Fruit fly (Drosophila melanogaster) whole organism, embryonic: Measurements from ENCODE around the gene Catsup.

Experiments
- Abd-B ChIP-seq: fragments of 200-800 bp; sonication (Bioruptor generic); optimal IDR thresholded peaks from 2 replicates; lab custom pipeline; 2018; ENCODE audit warnings: missing biosample characterization, mild to moderate bottlenecking, missing genetic modification characterization, moderate library complexity
- CG11695 ChIP-seq: fragments of 200-800 bp; sonication (Bioruptor generic); IDR thresholded peaks from 3 replicates; pipeline ENCODE4 v1.3.6; 2022; ENCODE audit warnings: missing biosample characterization, missing genetic modification characterization
- CG13287 ChIP-seq: fragments of 200-800 bp; sonication (Bioruptor generic); IDR thresholded peaks from 2 replicates; pipeline ENCODE4 v1.3.6; 2022; ENCODE audit warnings: missing biosample characterization, missing genetic modification characterization; ENCODE audit not compliant: partially characterized antibody
- CG14050 ChIP-seq: fragments of 200-800 bp; sonication (Bioruptor generic); IDR thresholded peaks from 3 replicates; pipeline ENCODE4 v1.3.6; 2022; ENCODE audit warnings: missing biosample characterization, missing genetic modification characterization
- CG1529 ChIP-seq: fragments of 200-800 bp; sonication (Bioruptor generic); optimal IDR thresholded peaks from 3 replicates; lab custom pipeline; 2018; ENCODE audit warnings: missing biosample characterization, missing genetic modification characterization
- CG16813 ChIP-seq: fragments of 200-800 bp; sonication (Bioruptor generic); IDR thresholded peaks from 3 replicates; pipeline ENCODE4 v1.3.6; 2022; ENCODE audit warnings: missing biosample characterization, missing genetic modification characterization; ENCODE audit not compliant: partially characterized antibody
- CG18619 ChIP-seq: fragments of 200-800 bp; sonication (Bioruptor generic); optimal IDR thresholded peaks from 3 replicates; lab custom pipeline; 2017; ENCODE audit warnings: missing biosample characterization, mild to moderate bottlenecking, missing genetic modification characterization
- CG30020 ChIP-seq: fragments of 200-800 bp; optimal IDR thresholded peaks from 2 replicates; lab custom pipeline; 2019; ENCODE audit warnings: missing biosample characterization, mild to moderate bottlenecking, missing genetic modification characterization, moderate library complexity
- CG32767 ChIP-seq: fragments of 200-800 bp; sonication (Bioruptor generic); IDR thresholded peaks from 2 replicates; pipeline ENCODE4 v1.3.6; 2022; ENCODE audit warnings: missing biosample characterization, missing genetic modification characterization
- CG3281 ChIP-seq: fragments of 200-800 bp; sonication (Bioruptor generic); optimal IDR thresholded peaks from 3 replicates; lab custom pipeline; 2017; ENCODE audit warnings: missing biosample characterization, mild to moderate bottlenecking, missing genetic modification characterization
- CG3726 ChIP-seq: fragments of 200-800 bp; sonication (Bioruptor generic); IDR thresholded peaks from 3 replicates; pipeline ENCODE4, ENCODE4 v1.3.6; 2022; ENCODE audit warnings: missing biosample characterization, missing genetic modification characterization
- CG4404 ChIP-seq: fragments of 200-800 bp; sonication (Bioruptor generic); IDR thresholded peaks from 2 replicates; pipeline ENCODE4 v1.3.6; 2022; ENCODE audit warnings: missing biosample characterization, missing genetic modification characterization
- CG4730 ChIP-seq: fragments of 200-800 bp; sonication (Bioruptor generic); IDR thresholded peaks from 2 replicates; pipeline ENCODE4 v1.3.6; 2022; ENCODE audit warnings: missing biosample characterization, missing genetic modification characterization
- CG6683 ChIP-seq: fragments of 200-800 bp; sonication (Bioruptor generic); optimal IDR thresholded peaks from 2 replicates; lab custom pipeline; 2017; ENCODE audit warnings: missing biosample characterization, mild to moderate bottlenecking, missing genetic modification characterization, missing genetic modification reagents
- CG7745 ChIP-seq: fragments of 200-800 bp; sonication (Bioruptor generic); optimal IDR thresholded peaks from 2 replicates; lab custom pipeline; 2018; ENCODE audit warnings: missing biosample characterization, mild to moderate bottlenecking, missing genetic modification characterization, moderate library complexity
- D ChIP-seq, 2 experiments: fragments of 200-800 bp in 1 of 2; fragments of >200 bp in 1 of 2; sonication (Bioruptor generic) in 1 of 2; optimal IDR thresholded peaks; 2 replicates in 1 of 2; 3 replicates in 1 of 2; lab custom pipeline; 2017; ENCODE audit warnings: mild to moderate bottlenecking in 1 of 2, missing biosample characterization in 1 of 2, missing genetic modification characterization in 1 of 2, missing genetic modification reagents in 1 of 2
- Dll ChIP-seq: fragments of 200-800 bp; sonication (Bioruptor generic); IDR thresholded peaks from 4 replicates; pipeline ENCODE4 v1.3.6; 2022; ENCODE audit warnings: missing biosample characterization, missing genetic modification characterization; ENCODE audit not compliant: partially characterized antibody
- E2f1 ChIP-seq: fragments of 200-800 bp; sonication (Bioruptor generic); IDR thresholded peaks from 2 replicates; pipeline ENCODE4 v1.3.6; 2022; ENCODE audit warnings: missing biosample characterization, missing genetic modification characterization
- ERR ChIP-seq: fragments of 200-800 bp; sonication (Bioruptor generic); optimal IDR thresholded peaks from 2 replicates; lab custom pipeline; 2016; ENCODE audit warnings: missing biosample characterization, missing genetic modification characterization
- HHEX ChIP-seq: fragments of 200-800 bp; sonication (Bioruptor generic); optimal IDR thresholded peaks from 3 replicates; lab custom pipeline; 2017; ENCODE audit warnings: missing biosample characterization, mild to moderate bottlenecking, missing genetic modification characterization, missing genetic modification reagents
- HLHmδ ChIP-seq: fragments of 200-800 bp; sonication (Bioruptor generic); optimal IDR thresholded peaks from 2 replicates; lab custom pipeline; 2018; ENCODE audit warnings: missing biosample characterization, mild to moderate bottlenecking, missing genetic modification characterization, moderate library complexity
- Side ChIP-seq: fragments of 200-800 bp; sonication (Bioruptor generic); optimal IDR thresholded peaks from 2 replicates; lab custom pipeline; 2016; ENCODE audit warnings: missing biosample characterization, missing genetic modification characterization
- Six4 ChIP-seq: fragments of 200-800 bp; sonication (Bioruptor generic); optimal IDR thresholded peaks from 2 replicates; lab custom pipeline; 2016; ENCODE audit warnings: missing biosample characterization, missing genetic modification characterization
- Sox100B ChIP-seq: fragments of 200-800 bp; sonication (Bioruptor generic); optimal IDR thresholded peaks from 3 replicates; lab custom pipeline; 2018; ENCODE audit warnings: missing biosample characterization, mild to moderate bottlenecking, missing genetic modification characterization
- Spps ChIP-seq: fragments of 200-800 bp; sonication (Bioruptor generic); optimal IDR thresholded peaks from 2 replicates; lab custom pipeline; 2018; ENCODE audit warnings: missing biosample characterization, mild to moderate bottlenecking, missing genetic modification characterization
- Usf ChIP-seq: fragments of 200-800 bp; sonication (Bioruptor generic); optimal IDR thresholded peaks from 2 replicates; lab custom pipeline; 2017; ENCODE audit warnings: missing genotype, missing biosample characterization, missing genetic modification characterization
- YL-1 ChIP-seq: fragments of 200-800 bp; sonication (Bioruptor generic); optimal IDR thresholded peaks from 3 replicates; lab custom pipeline; 2017; ENCODE audit warnings: missing biosample characterization, mild to moderate bottlenecking, missing genetic modification characterization
- ac ChIP-seq: fragments of 200-800 bp; sonication (Bioruptor generic); optimal IDR thresholded peaks from 3 replicates; lab custom pipeline; 2017; ENCODE audit warnings: missing biosample characterization, mild to moderate bottlenecking, missing genetic modification characterization
- amos ChIP-seq: fragments of 200-800 bp; sonication (Bioruptor generic); IDR thresholded peaks from 2 replicates; pipeline ENCODE4 v1.3.6; 2022; ENCODE audit warnings: missing biosample characterization, missing genetic modification characterization; ENCODE audit not compliant: partially characterized antibody
- croc ChIP-seq: fragments of 200-800 bp; sonication (Bioruptor generic); conservative IDR thresholded peaks from 3 replicates; pipeline ENCODE4 v1.3.6; 2022; ENCODE audit warnings: missing biosample characterization, missing genetic modification characterization
- cwo ChIP-seq: fragments of 200-800 bp; sonication (Bioruptor generic); optimal IDR thresholded peaks from 3 replicates; lab custom pipeline; 2017; ENCODE audit warnings: missing biosample characterization, missing genetic modification characterization, mild to moderate bottlenecking, moderate library complexity, missing genetic modification reagents
- gfzf ChIP-seq: fragments of 200-800 bp; sonication (Bioruptor generic); optimal IDR thresholded peaks from 2 replicates; lab custom pipeline; 2016; ENCODE audit warnings: missing biosample characterization, mild to moderate bottlenecking, missing genetic modification characterization, moderate library complexity
- grau ChIP-seq: fragments of 200-800 bp; optimal IDR thresholded peaks from 3 replicates; lab custom pipeline; 2019; ENCODE audit warnings: missing biosample characterization, mild to moderate bottlenecking, missing genetic modification characterization, moderate library complexity
- grn ChIP-seq: fragments of 200-800 bp; sonication (Bioruptor generic); optimal IDR thresholded peaks from 3 replicates; lab custom pipeline; 2017; ENCODE audit warnings: missing biosample characterization, missing genetic modification characterization
- hb ChIP-seq: fragments of 200-800 bp; sonication (Bioruptor generic); IDR thresholded peaks from 3 replicates; pipeline ENCODE4 v1.3.6; 2022; ENCODE audit warnings: missing biosample characterization, missing genetic modification characterization; ENCODE audit not compliant: partially characterized antibody
- hth ChIP-seq: fragments of >200 bp; optimal IDR thresholded peaks from 2 replicates; lab custom pipeline; 2017; ENCODE audit warnings: inconsistent platforms
- jigr1 ChIP-seq: fragments of 200-800 bp; sonication (Bioruptor generic); IDR thresholded peaks from 3 replicates; pipeline ENCODE4 v1.3.6; 2022; ENCODE audit warnings: missing biosample characterization, missing genetic modification characterization
- klu ChIP-seq: fragments of 200-800 bp; sonication (Bioruptor generic); IDR thresholded peaks from 2 replicates; pipeline ENCODE4 v1.3.6; 2022; ENCODE audit warnings: missing biosample characterization, missing genetic modification characterization
- lola ChIP-seq, 3 experiments: fragments of >200 bp in 2 of 3; fragments of 200-800 bp in 1 of 3; sonication (Bioruptor generic) in 1 of 3; optimal IDR thresholded peaks; 2 replicates each; lab custom pipeline; 2017 to 2019; ENCODE audit warnings: missing biosample characterization in 3 of 3, missing genetic modification characterization in 3 of 3, mild to moderate bottlenecking in 1 of 3, moderate library complexity in 1 of 3
- lov ChIP-seq, 2 experiments: fragments of 200-800 bp in 1 of 2; fragments of >200 bp in 1 of 2; sonication (Bioruptor generic) in 1 of 2; IDR thresholded peaks in 1 of 2; optimal IDR thresholded peaks in 1 of 2; 2 replicates in 1 of 2; 3 replicates in 1 of 2; pipeline versions ENCODE4 v1.3.6 to Lab custom; 2017 to 2022; ENCODE audit warnings: missing biosample characterization in 1 of 2, missing genetic modification characterization in 1 of 2
- odd ChIP-seq: fragments of 200-800 bp; sonication (Bioruptor generic); optimal IDR thresholded peaks from 2 replicates; lab custom pipeline; 2017; ENCODE audit warnings: missing biosample characterization, mild to moderate bottlenecking, missing genetic modification characterization
- pho ChIP-seq: fragments of 200-800 bp; sonication (Bioruptor generic); optimal IDR thresholded peaks from 2 replicates; lab custom pipeline; 2016; ENCODE audit warnings: missing biosample characterization, missing genetic modification characterization
- repo ChIP-seq: fragments of 200-800 bp; sonication (Bioruptor generic); optimal IDR thresholded peaks from 2 replicates; lab custom pipeline; 2016; ENCODE audit warnings: missing biosample characterization, missing genetic modification characterization
- shn ChIP-seq: fragments of 200-800 bp; sonication (Bioruptor generic); optimal IDR thresholded peaks from 3 replicates; lab custom pipeline; 2016; ENCODE audit warnings: missing biosample characterization, missing genetic modification characterization
- slou ChIP-seq: fragments of 200-800 bp; sonication (Bioruptor generic); optimal IDR thresholded peaks from 3 replicates; lab custom pipeline; 2016; ENCODE audit warnings: missing biosample characterization, missing genetic modification characterization
- trh ChIP-seq: fragments of 200-800 bp; sonication (Bioruptor generic); optimal IDR thresholded peaks from 2 replicates; lab custom pipeline; 2016; ENCODE audit warnings: missing biosample characterization, missing genetic modification characterization
- zen2 ChIP-seq: fragments of 200-800 bp; sonication (Bioruptor generic); IDR thresholded peaks from 3 replicates; pipeline ENCODE4 v1.3.6; 2022; ENCODE audit warnings: missing biosample characterization, missing genetic modification characterization; ENCODE audit not compliant: partially characterized antibody

Catsup gene

dm6 chr2L:19011895-19012645 lies 29.6 kb upstream of the Catsup start (continued):
- TF ChIP-seq CG32767 = peak; percentile 64; the same call in 1 of the 2 replicates
- peak; percentile 47 for TF ChIP-seq Six4 (GFP tag; lab: Kevin White, UChicago)
- TF ChIP-seq ac (GFP tag; lab: Kevin White, UChicago) = no peak
- peak; percentile 68; the same call in 2 of the 3 replicates for TF ChIP-seq jigr1 (GFP tag; lab: Robert Waterston, UW)
- no peak for TF ChIP-seq gfzf (GFP tag; lab: Kevin White, UChicago)
- peak; percentile 81 for TF ChIP-seq CG4730 (GFP tag; lab: Robert Waterston, UW)
- TF ChIP-seq Sox100B (GFP tag; lab: Kevin White, UChicago) = peak; percentile 66
- TF ChIP-seq grau (tag; lab: Kevin White, UChicago) = peak; percentile 84
- TF ChIP-seq CG13287 = no peak
- peak; percentile 75 for TF ChIP-seq CG11695 (GFP tag; lab: Robert Waterston, UW)
- TF ChIP-seq HLHmδ (GFP tag; lab: Kevin White, UChicago) = no peak
- TF ChIP-seq ERR (GFP tag; lab: Kevin White, UChicago) = peak; percentile 67
- TF ChIP-seq Usf (GFP tag; lab: Kevin White, UChicago) = peak; percentile 10
- TF ChIP-seq lov (optimal IDR thresholded peaks at IDR 0.05; lab: Kevin White, UChicago) = no peak
- 0 out of 3 replicates have a peak, but pooled peaks have one; percentile 41 for TF ChIP-seq lov (GFP tag; IDR thresholded peaks at IDR 0.05; lab: Robert Waterston, UW)
- no peak for TF ChIP-seq Dll
- 0 out of 3 replicates have a peak, but pooled peaks have one; percentile 23 for TF ChIP-seq zen2 (GFP tag; lab: Robert Waterston, UW)
- TF ChIP-seq CG16813 (GFP tag; lab: Robert Waterston, UW) = no peak
- TF ChIP-seq Spps (tag; lab: Kevin White, UChicago) = peak; percentile 6
- TF ChIP-seq CG3726 (GFP tag; lab: Robert Waterston, UW) = peak; percentile 69; the same call in 2 of the 3 replicates
- TF ChIP-seq hth (lab: Kevin White, UChicago) = no peak
- peak; percentile 76 for TF ChIP-seq CG14050
- TF ChIP-seq shn (GFP tag; lab: Kevin White, UChicago) = peak; percentile 76
- no peak for TF ChIP-seq trh
- peak; percentile 69 for TF ChIP-seq odd (GFP tag; lab: Kevin White, UChicago)
- no peak for TF ChIP-seq CG7745 (tag; lab: Kevin White, UChicago)
- peak; percentile 80 for TF ChIP-seq Side
- peak; percentile 66 for TF ChIP-seq klu (GFP tag; lab: Robert Waterston, UW)
- TF ChIP-seq hb = no peak
- TF ChIP-seq CG18619 = peak; percentile 75
- TF ChIP-seq CG4404 (GFP tag; lab: Robert Waterston, UW) = peak; percentile 76
- TF ChIP-seq CG6683 (GFP tag; lab: Kevin White, UChicago) = peak; percentile 60
- TF ChIP-seq slou (GFP tag; lab: Kevin White, UChicago) = peak; percentile 74
- peak; percentile 79 for TF ChIP-seq CG3281 (GFP tag; lab: Kevin White, UChicago)
- no peak for TF ChIP-seq D (optimal IDR thresholded peaks at IDR 0.05; lab: Kevin White, UChicago)
- peak; percentile 70 for TF ChIP-seq D (GFP tag; optimal IDR thresholded peaks at IDR 0.05; lab: Kevin White, UChicago)
- peak; percentile 87 for TF ChIP-seq cwo
- TF ChIP-seq CG1529 (GFP tag; lab: Kevin White, UChicago) = peak; percentile 67
- TF ChIP-seq repo = peak; percentile 57
- peak; percentile 68 for TF ChIP-seq Abd-B
- peak; percentile 86 for TF ChIP-seq E2f1 (GFP tag; lab: Robert Waterston, UW)
- TF ChIP-seq lola (GFP tag; optimal IDR thresholded peaks at IDR 0.05; lab: Kevin White, UChicago) = peak in 1 of 3 experiments; percentile 43
- peak; percentile 80 for TF ChIP-seq pho
- TF ChIP-seq grn (GFP tag; lab: Kevin White, UChicago) = peak; percentile 7
- TF ChIP-seq CG30020 (tag; lab: Kevin White, UChicago) = no peak
- TF ChIP-seq croc (GFP tag; lab: Robert Waterston, UW) = peak; percentile 71
- TF ChIP-seq amos = no peak
- TF ChIP-seq HHEX (GFP tag; lab: Kevin White, UChicago) = peak; percentile 81
- TF ChIP-seq YL-1 (GFP tag; lab: Kevin White, UChicago) = no peak
